Worm (Caenorhabditis elegans): ENCODE results near the gene sru-28.

Gene sru-28

DNA sequence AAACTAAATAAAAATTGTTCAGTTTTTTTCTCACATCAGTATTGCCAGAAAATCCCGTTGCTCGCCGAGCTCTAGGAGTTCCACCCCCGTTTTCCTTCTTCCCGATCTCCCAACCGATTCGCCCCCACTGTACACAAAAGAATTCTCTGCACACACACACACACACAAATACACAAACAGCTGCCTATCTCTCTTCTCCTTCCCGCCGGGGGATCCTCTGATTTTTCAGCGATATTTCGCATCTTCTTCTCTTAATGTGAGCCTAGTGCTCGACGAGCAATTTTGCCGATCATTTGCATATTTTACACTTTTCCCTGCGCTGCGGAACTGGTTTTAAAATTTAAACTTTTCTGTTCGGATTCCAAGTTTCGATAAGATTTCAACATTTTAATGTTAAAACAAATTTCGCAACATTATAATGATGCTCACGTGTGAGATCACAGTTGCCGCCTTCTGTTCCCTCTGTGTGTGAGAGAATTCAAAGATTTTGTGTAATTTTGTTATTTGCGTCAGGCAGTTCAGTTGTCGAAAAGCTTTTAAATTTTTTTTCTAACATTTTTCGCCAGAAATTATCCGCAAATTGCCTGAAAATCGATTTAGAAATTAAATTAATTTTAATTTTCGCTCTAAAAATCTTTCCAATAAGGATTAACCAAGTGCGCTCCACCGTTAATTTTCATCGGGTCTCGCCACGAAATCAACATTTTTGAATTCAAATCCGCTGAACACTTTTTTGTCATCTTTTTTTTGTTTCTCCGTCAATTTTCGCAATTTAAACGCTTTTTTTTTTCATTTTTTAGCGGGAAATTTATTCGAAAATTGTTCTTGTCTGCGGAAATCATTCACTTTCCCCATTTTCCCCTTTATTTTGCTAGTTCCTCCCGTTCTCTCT lies 34.8 kb upstream of the sru-28 start:
- peak; percentile 64 for TF ChIP-seq mep-1 (tag; optimal IDR thresholded peaks at IDR 0.05)
- TF ChIP-seq nhr-237 (tag; optimal IDR thresholded peaks at IDR 0.05), result peak; percentile 10
- peak; percentile 23 for TF ChIP-seq unc-62 (GFP tag; optimal IDR thresholded peaks at IDR 0.05)
- peak; percentile 32 for TF ChIP-seq pha-4 (tag; optimal IDR thresholded peaks at IDR 0.05)
- peak; percentile 80 for TF ChIP-seq ces-1 (GFP tag; optimal IDR thresholded peaks at IDR 0.05)
- no peak for TF ChIP-seq ceh-43 (GFP tag; optimal IDR thresholded peaks at IDR 0.05)
- TF ChIP-seq lsy-2 (tag; optimal IDR thresholded peaks at IDR 0.05), result peak; percentile 47
- TF ChIP-seq hlh-1 (tag; optimal IDR thresholded peaks at IDR 0.05), result peak; percentile 95
- TF ChIP-seq cnd-1 (tag; optimal IDR thresholded peaks at IDR 0.05), result no peak
- peak; percentile 64 for TF ChIP-seq unc-120 (tag; optimal IDR thresholded peaks at IDR 0.05; ENCODE audit: poor library complexity, severe bottlenecking)

DNA sequence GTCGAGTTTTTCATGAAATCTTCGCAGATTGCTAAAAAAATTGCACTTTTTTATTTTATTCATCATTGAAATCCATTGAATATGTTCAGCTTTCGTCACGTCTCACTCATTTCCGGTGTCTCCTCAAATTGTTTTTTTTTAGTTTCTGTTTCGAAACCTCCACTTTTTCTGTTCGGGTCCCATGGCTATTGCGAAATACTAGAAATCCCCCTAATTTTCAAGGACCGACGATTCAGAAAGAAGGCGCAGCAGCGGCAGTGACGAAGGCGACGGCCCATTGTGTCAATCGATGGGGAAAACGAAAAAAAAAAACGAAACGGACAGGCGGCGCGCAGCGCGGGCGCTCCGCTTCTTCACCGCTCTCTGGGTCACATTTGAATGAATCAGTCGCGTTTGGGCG lies 34.1 kb upstream of the sru-28 start:
- TF ChIP-seq hlh-1 (tag; optimal IDR thresholded peaks at IDR 0.05) (no peak), unc-39 (tag; optimal IDR thresholded peaks at IDR 0.05) (no peak), unc-120 (tag; optimal IDR thresholded peaks at IDR 0.05; ENCODE audit: poor library complexity, severe bottlenecking) (no peak), drap-1 (GFP tag; optimal IDR thresholded peaks at IDR 0.05) (no peak), unc-62 (GFP tag; optimal IDR thresholded peaks at IDR 0.05) (no peak), lin-13 (tag; optimal IDR thresholded peaks at IDR 0.05) (no peak), nhr-76 (tag; optimal IDR thresholded peaks at IDR 0.05) (no peak)

DNA sequence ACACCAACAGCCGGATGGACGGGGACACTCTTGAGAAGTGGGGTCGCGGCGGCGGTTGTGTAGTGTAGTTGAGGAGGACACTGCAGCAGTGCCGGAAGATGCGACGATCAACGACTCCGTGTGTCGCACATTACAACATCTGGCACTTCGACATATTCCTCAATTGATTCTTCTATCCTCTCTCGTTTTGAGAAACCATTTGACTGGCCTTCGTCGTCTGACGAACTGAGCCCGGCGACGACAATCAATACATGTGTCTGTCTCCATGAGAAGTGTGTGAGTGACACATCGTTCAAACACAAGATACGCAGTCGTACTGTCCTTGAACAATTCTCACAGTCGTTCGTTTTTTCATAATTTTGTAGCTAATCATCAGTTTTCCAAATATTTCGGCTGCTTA lies 33.5 kb upstream of the sru-28 start:
- TF ChIP-seq unc-62 (GFP tag; optimal IDR thresholded peaks at IDR 0.05), result peak; percentile 49
- peak; percentile 16 for TF ChIP-seq cnd-1 (tag; optimal IDR thresholded peaks at IDR 0.05)
- peak; percentile 10 for TF ChIP-seq hlh-1 (tag; optimal IDR thresholded peaks at IDR 0.05)
- no peak for TF ChIP-seq nhr-2 (tag; optimal IDR thresholded peaks at IDR 0.05)

DNA sequence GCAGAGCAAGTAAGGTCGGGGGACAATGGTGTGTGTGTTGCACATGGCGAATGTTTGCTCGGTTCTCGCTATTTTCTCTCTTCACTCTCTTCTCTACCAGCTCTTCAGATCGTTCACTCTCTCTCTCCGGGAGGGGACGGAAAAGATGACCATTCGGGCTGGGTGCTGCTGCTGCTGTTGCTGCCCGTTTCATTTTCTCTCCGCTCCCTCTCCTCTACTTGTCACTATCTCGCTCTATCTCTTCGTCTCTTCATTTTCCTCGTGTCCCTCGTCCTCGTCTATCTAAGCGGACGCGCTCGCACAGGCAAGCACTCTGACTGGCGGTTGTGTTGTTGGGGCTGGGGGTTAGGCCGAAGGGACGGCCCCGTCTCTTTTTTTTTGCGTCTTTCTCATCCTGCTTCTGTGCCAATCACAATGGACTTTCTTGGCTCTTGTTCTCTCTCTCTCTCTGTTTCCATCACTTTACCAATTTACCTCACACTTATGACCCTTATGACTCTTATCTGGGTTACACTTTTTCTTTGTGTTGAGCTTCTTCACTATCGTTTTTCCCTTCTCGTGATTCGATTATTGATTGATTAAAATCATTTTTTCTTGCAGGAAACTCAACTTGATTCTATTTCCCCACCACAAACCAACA lies 31.5 kb upstream of the sru-28 start, which contains the start of the genes F53E2.2 and unc-60:
Gene F53E2.2 (plus strand): TSS at position 601 of the 640 bp plus-strand sequence.
Gene unc-60 (plus strand): TSS at position 601 of the 640 bp plus-strand sequence.
- TF ChIP-seq unc-39 (tag; optimal IDR thresholded peaks at IDR 0.05), result no peak
- TF ChIP-seq ham-2 (GFP tag; optimal IDR thresholded peaks at IDR 0.05), result peak; percentile 86
- TF ChIP-seq pha-4 (tag; optimal IDR thresholded peaks at IDR 0.05), result peak; percentile 74
- TF ChIP-seq cnd-1 (tag; optimal IDR thresholded peaks at IDR 0.05), result peak; percentile 26
- TF ChIP-seq tbx-8 (GFP tag; optimal IDR thresholded peaks at IDR 0.05), result no peak
- TF ChIP-seq ceh-39 (tag; optimal IDR thresholded peaks at IDR 0.05), result no peak
- TF ChIP-seq nhr-28 (tag; optimal IDR thresholded peaks at IDR 0.05), result no peak
- TF ChIP-seq ceh-83 (GFP tag; optimal IDR thresholded peaks at IDR 0.05), result no peak
- TF ChIP-seq unc-120 (tag; optimal IDR thresholded peaks at IDR 0.05; ENCODE audit: poor library complexity, severe bottlenecking), result peak; percentile 94
- peak; percentile 43 for TF ChIP-seq drap-1 (GFP tag; optimal IDR thresholded peaks at IDR 0.05)
- peak; percentile 9 for TF ChIP-seq ztf-11 (tag; optimal IDR thresholded peaks at IDR 0.05)
- no peak for TF ChIP-seq ceh-43 (GFP tag; optimal IDR thresholded peaks at IDR 0.05)
- TF ChIP-seq mab-5 (tag; optimal IDR thresholded peaks at IDR 0.05), result no peak
- no peak for TF ChIP-seq zip-8 (tag; optimal IDR thresholded peaks at IDR 0.05)
- TF ChIP-seq lin-32 (GFP tag; optimal IDR thresholded peaks at IDR 0.05), result no peak
- peak; percentile 86 for TF ChIP-seq unc-62 (GFP tag; optimal IDR thresholded peaks at IDR 0.05)
- peak; percentile 51 for TF ChIP-seq mep-1 (tag; optimal IDR thresholded peaks at IDR 0.05)
- no peak for TF ChIP-seq bed-3 (GFP tag; optimal IDR thresholded peaks at IDR 0.05)
- TF ChIP-seq elt-1 (tag; optimal IDR thresholded peaks at IDR 0.05; ENCODE audit: borderline replicate concordance, insufficient read depth), result no peak
- peak; percentile 75 for TF ChIP-seq sptf-1 (tag; optimal IDR thresholded peaks at IDR 0.05)
- TF ChIP-seq elt-3 (tag; optimal IDR thresholded peaks at IDR 0.05), result no peak
- TF ChIP-seq mls-2 (tag; optimal IDR thresholded peaks at IDR 0.05), result peak; percentile 61
- no peak for TF ChIP-seq nhr-76 (tag; optimal IDR thresholded peaks at IDR 0.05)
- peak; percentile 32 for TF ChIP-seq ces-1 (GFP tag; optimal IDR thresholded peaks at IDR 0.05)
- peak; percentile 49 for TF ChIP-seq nhr-2 (tag; optimal IDR thresholded peaks at IDR 0.05)
- no peak for TF ChIP-seq blmp-1 (tag; optimal IDR thresholded peaks at IDR 0.05)
- peak; percentile 81 for TF ChIP-seq lin-13 (tag; optimal IDR thresholded peaks at IDR 0.05)
- TF ChIP-seq nhr-237 (tag; optimal IDR thresholded peaks at IDR 0.05), result no peak
- TF ChIP-seq lsy-2 (tag; optimal IDR thresholded peaks at IDR 0.05), result peak; percentile 38
- peak; percentile 56 for TF ChIP-seq M03D4.4 (tag; optimal IDR thresholded peaks at IDR 0.05)
- peak; percentile 65 for TF ChIP-seq hlh-1 (tag; optimal IDR thresholded peaks at IDR 0.05)
- no peak for TF ChIP-seq snpc-4 (tag; optimal IDR thresholded peaks at IDR 0.05)
